Worm (Caenorhabditis elegans) whole organism, L2 larva: ENCODE results near the gene C49C8.2.
A peak's percentile ranks its signal among the peaks of the same experiment; 100 is the strongest.

Source experiments
- alr-1 ChIP-seq: fragments of 150-350 bp; optimal IDR thresholded peaks from 2 replicates; lab custom pipeline; 2014; ENCODE audit warnings: missing biosample characterization, missing genetic modification characterization
- ama-1 ChIP-seq: fragments of 150-350 bp; optimal IDR thresholded peaks from 2 replicates; lab custom pipeline; 2018; ENCODE audit warnings: inconsistent platforms
- blmp-1 ChIP-seq: sonication (generic microtip); optimal IDR thresholded peaks from 2 replicates; lab custom pipeline; 2017; ENCODE audit warnings: missing genetic modification characterization, mild to moderate bottlenecking, missing compliant biosample characterization, antibody characterized with exemption, moderate library complexity; ENCODE audit not compliant: insufficient read depth
- elt-1 ChIP-seq: fragments of 150-350 bp; optimal IDR thresholded peaks from 2 replicates; lab custom pipeline; 2014; ENCODE audit warnings: missing biosample characterization, missing genetic modification characterization
- elt-3 ChIP-seq: sonication (generic microtip); optimal IDR thresholded peaks from 2 replicates; lab custom pipeline; 2017; ENCODE audit warnings: missing biosample characterization, missing genetic modification characterization
- lsy-2 ChIP-seq, 2 experiments: fragments of 150-350 bp in 1 of 2; sonication (generic microtip) in 1 of 2; optimal IDR thresholded peaks; 2 replicates each; lab custom pipeline; 2014 to 2017; ENCODE audit warnings: missing biosample characterization in 2 of 2, missing genetic modification characterization in 2 of 2
- nhr-11 ChIP-seq: fragments of 150-350 bp; optimal IDR thresholded peaks from 2 replicates; lab custom pipeline; 2014; ENCODE audit warnings: missing biosample characterization, missing genetic modification characterization
- nhr-237 ChIP-seq: fragments of 150-350 bp; optimal IDR thresholded peaks from 2 replicates; lab custom pipeline; 2014; ENCODE audit warnings: missing biosample characterization, missing genetic modification characterization
- snpc-4 ChIP-seq: fragments of 150-350 bp; optimal IDR thresholded peaks from 2 replicates; lab custom pipeline; 2014; ENCODE audit warnings: missing biosample characterization, missing genetic modification characterization
- unc-39 ChIP-seq: fragments of 150-350 bp; optimal IDR thresholded peaks from 2 replicates; lab custom pipeline; 2014; ENCODE audit warnings: missing biosample characterization, missing genetic modification characterization

DNA sequence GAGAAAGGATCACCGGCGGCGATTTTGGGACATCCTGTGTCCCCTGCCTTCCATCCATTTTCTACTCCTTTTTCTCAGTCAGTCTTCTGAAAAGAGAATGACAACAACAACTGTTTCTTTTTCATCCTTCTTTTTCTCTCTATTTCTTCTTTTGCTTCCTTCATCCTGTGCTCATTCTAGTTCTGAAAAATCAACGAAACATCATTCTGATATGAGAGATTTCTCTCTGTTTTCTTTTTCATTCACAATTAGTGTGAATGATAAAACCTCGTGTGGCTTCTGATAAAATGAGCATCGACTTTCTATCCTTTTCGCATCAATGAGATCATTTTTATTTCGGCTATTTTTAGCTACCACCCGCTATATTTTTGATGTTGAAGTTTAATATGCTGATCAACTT, 45.7 kb upstream of the C49C8.2 start:
- TF ChIP-seq nhr-237 (tag; lab: Kevin White, UChicago) (no peak), ama-1 (lab: Kevin White, UChicago) (no peak), lsy-2 (tag; optimal IDR thresholded peaks at IDR 0.05; lab: Kevin White, UChicago) (peak in 1 of 2 experiments; percentile 49), unc-39 (tag; lab: Kevin White, UChicago) (no peak), nhr-11 (tag; lab: Kevin White, UChicago) (no peak), elt-1 (tag; lab: Kevin White, UChicago) (no peak), snpc-4 (tag; lab: Kevin White, UChicago) (no peak), alr-1 (no peak), elt-3 (tag; lab: Kevin White, UChicago) (no peak), blmp-1 (no peak)
